Worm (Caenorhabditis elegans) whole organism, L2 larva: Measurements from ENCODE around the gene czw-1.

Experiments
- C34F6.9 ChIP-seq: fragments of 150-350 bp; optimal IDR thresholded peaks from 2 replicates; lab custom pipeline; 2014; ENCODE audit warnings: missing biosample characterization, missing genetic modification characterization
- F13H6.1 ChIP-seq: sonication (generic microtip); optimal IDR thresholded peaks from 2 replicates; lab custom pipeline; 2016; ENCODE audit warnings: missing genetic modification characterization, missing compliant biosample characterization
- R02D3.7 ChIP-seq: fragments of 150-350 bp; optimal IDR thresholded peaks from 2 replicates; lab custom pipeline; 2014; ENCODE audit warnings: missing biosample characterization, missing genetic modification characterization
- Y55F3AM.14 ChIP-seq: fragments of 200-800 bp; sonication (Bioruptor generic); optimal IDR thresholded peaks from 2 replicates; lab custom pipeline; 2018; ENCODE audit warnings: mild to moderate bottlenecking, missing genetic modification characterization, missing compliant biosample characterization
- ZK546.5 ChIP-seq: sonication (generic microtip); optimal IDR thresholded peaks from 2 replicates; lab custom pipeline; 2017; ENCODE audit warnings: missing biosample characterization, missing genetic modification characterization
- alr-1 ChIP-seq: fragments of 150-350 bp; optimal IDR thresholded peaks from 2 replicates; lab custom pipeline; 2014; ENCODE audit warnings: missing biosample characterization, missing genetic modification characterization
- aly-2 ChIP-seq: fragments of 150-350 bp; optimal IDR thresholded peaks from 2 replicates; lab custom pipeline; 2014; ENCODE audit warnings: missing biosample characterization, missing genetic modification characterization
- ama-1 ChIP-seq: fragments of 150-350 bp; optimal IDR thresholded peaks from 2 replicates; lab custom pipeline; 2018; ENCODE audit warnings: inconsistent platforms
- blmp-1 ChIP-seq: sonication (generic microtip); optimal IDR thresholded peaks from 2 replicates; lab custom pipeline; 2017; ENCODE audit warnings: missing genetic modification characterization, mild to moderate bottlenecking, missing compliant biosample characterization, antibody characterized with exemption, moderate library complexity; ENCODE audit not compliant: insufficient read depth
- ceh-16 ChIP-seq: fragments of 150-350 bp; optimal IDR thresholded peaks from 2 replicates; lab custom pipeline; 2014; ENCODE audit warnings: missing biosample characterization, missing genetic modification characterization
- ceh-82 ChIP-seq: fragments of 150-350 bp; optimal IDR thresholded peaks from 2 replicates; lab custom pipeline; 2014; ENCODE audit warnings: missing biosample characterization, missing genetic modification characterization
- crh-2 ChIP-seq: sonication (generic microtip); optimal IDR thresholded peaks from 2 replicates; lab custom pipeline; 2017; ENCODE audit warnings: missing biosample characterization, missing genetic modification characterization
- dmd-4 ChIP-seq: sonication (generic microtip); optimal IDR thresholded peaks from 2 replicates; lab custom pipeline; 2017; ENCODE audit warnings: missing biosample characterization, missing genetic modification characterization
- egl-27 ChIP-seq: sonication (generic microtip); optimal IDR thresholded peaks from 3 replicates; lab custom pipeline; 2017; ENCODE audit warnings: missing biosample characterization, missing genetic modification reagents, missing genetic modification characterization
- elt-1 ChIP-seq: fragments of 150-350 bp; optimal IDR thresholded peaks from 2 replicates; lab custom pipeline; 2014; ENCODE audit warnings: missing biosample characterization, missing genetic modification characterization
- elt-3 ChIP-seq: sonication (generic microtip); optimal IDR thresholded peaks from 2 replicates; lab custom pipeline; 2017; ENCODE audit warnings: missing biosample characterization, missing genetic modification characterization
- fos-1 ChIP-seq: fragments of 150-350 bp; optimal IDR thresholded peaks from 2 replicates; lab custom pipeline; 2014; ENCODE audit warnings: missing biosample characterization, missing genetic modification characterization
- gmeb-1 ChIP-seq: fragments of 150-350 bp; optimal IDR thresholded peaks from 2 replicates; lab custom pipeline; 2014; ENCODE audit warnings: missing biosample characterization, missing genetic modification characterization
- lin-11 ChIP-seq: fragments of 150-350 bp; sonication (generic microtip); optimal IDR thresholded peaks from 2 replicates; lab custom pipeline; 2014; ENCODE audit warnings: missing biosample characterization, missing genetic modification characterization, inconsistent platforms, mixed read lengths
- lin-13 ChIP-seq: fragments of 150-350 bp; optimal IDR thresholded peaks from 2 replicates; lab custom pipeline; 2014; ENCODE audit warnings: missing biosample characterization, missing genetic modification reagents, missing genetic modification characterization
- lin-39 ChIP-seq: fragments of 150-350 bp; optimal IDR thresholded peaks from 2 replicates; lab custom pipeline; 2014; ENCODE audit warnings: missing biosample characterization, missing genetic modification reagents, missing genetic modification characterization
- lsy-2 ChIP-seq, 2 experiments: fragments of 150-350 bp in 1 of 2; sonication (generic microtip) in 1 of 2; optimal IDR thresholded peaks; 2 replicates each; lab custom pipeline; 2014 to 2017; ENCODE audit warnings: missing biosample characterization in 2 of 2, missing genetic modification characterization in 2 of 2
- mab-5 ChIP-seq: fragments of 150-350 bp; optimal IDR thresholded peaks from 2 replicates; lab custom pipeline; 2014; ENCODE audit warnings: missing biosample characterization, missing genetic modification characterization
- mbf-1 ChIP-seq: sonication (generic microtip); optimal IDR thresholded peaks from 2 replicates; lab custom pipeline; 2017; ENCODE audit warnings: missing biosample characterization, missing genetic modification characterization
- mdl-1 ChIP-seq, 2 experiments: fragments of 150-350 bp in 1 of 2; sonication (generic microtip) in 1 of 2; optimal IDR thresholded peaks; 2 replicates each; lab custom pipeline; 2017; ENCODE audit warnings: missing biosample characterization in 2 of 2, missing genetic modification characterization in 2 of 2
- nhr-10 ChIP-seq: sonication (generic microtip); optimal IDR thresholded peaks from 2 replicates; lab custom pipeline; 2017; ENCODE audit warnings: missing biosample characterization, missing genetic modification characterization
- nhr-11 ChIP-seq: fragments of 150-350 bp; optimal IDR thresholded peaks from 2 replicates; lab custom pipeline; 2014; ENCODE audit warnings: missing biosample characterization, missing genetic modification characterization
- nhr-12 ChIP-seq: fragments of 150-350 bp; optimal IDR thresholded peaks from 2 replicates; lab custom pipeline; 2014; ENCODE audit warnings: missing biosample characterization, missing genetic modification characterization
- nhr-129 ChIP-seq: fragments of 150-350 bp; optimal IDR thresholded peaks from 2 replicates; lab custom pipeline; 2014; ENCODE audit warnings: missing biosample characterization, missing genetic modification characterization
- nhr-21 ChIP-seq: fragments of 150-350 bp; optimal IDR thresholded peaks from 2 replicates; lab custom pipeline; 2014; ENCODE audit warnings: missing biosample characterization, missing genetic modification characterization
- nhr-23 ChIP-seq: fragments of 150-350 bp; optimal IDR thresholded peaks from 2 replicates; lab custom pipeline; 2014; ENCODE audit warnings: missing biosample characterization, missing genetic modification reagents, missing genetic modification characterization
- nhr-237 ChIP-seq: fragments of 150-350 bp; optimal IDR thresholded peaks from 2 replicates; lab custom pipeline; 2014; ENCODE audit warnings: missing biosample characterization, missing genetic modification characterization
- nhr-25 ChIP-seq: fragments of 150-350 bp; sonication (generic microtip); optimal IDR thresholded peaks from 3 replicates; lab custom pipeline; 2014; ENCODE audit warnings: missing biosample characterization, missing genetic modification characterization
- nhr-6 ChIP-seq: fragments of 150-350 bp; optimal IDR thresholded peaks from 2 replicates; lab custom pipeline; 2014; ENCODE audit warnings: missing biosample characterization, missing genetic modification characterization
- nhr-77 ChIP-seq: fragments of 150-350 bp; optimal IDR thresholded peaks from 2 replicates; lab custom pipeline; 2014; ENCODE audit warnings: missing biosample characterization, missing genetic modification characterization
- peb-1 ChIP-seq: fragments of 150-350 bp; optimal IDR thresholded peaks from 2 replicates; lab custom pipeline; 2014; ENCODE audit warnings: missing biosample characterization, missing genetic modification characterization
- sem-4 ChIP-seq: fragments of 150-350 bp; optimal IDR thresholded peaks from 2 replicates; lab custom pipeline; 2014; ENCODE audit warnings: missing biosample characterization, missing genetic modification reagents, missing genetic modification characterization
- skn-1 ChIP-seq: sonication (generic microtip); optimal IDR thresholded peaks from 2 replicates; lab custom pipeline; 2017; ENCODE audit warnings: missing biosample characterization, missing genetic modification characterization
- sma-3 ChIP-seq: sonication (generic microtip); optimal IDR thresholded peaks from 2 replicates; lab custom pipeline; 2016; ENCODE audit warnings: missing genetic modification reagents, missing genetic modification characterization, missing compliant biosample characterization
- sma-9 ChIP-seq, 2 experiments: fragments of 150-350 bp in 1 of 2; sonication (generic microtip) in 1 of 2; optimal IDR thresholded peaks; 2 replicates each; lab custom pipeline; 2014 to 2016; ENCODE audit warnings: missing genetic modification characterization in 2 of 2, mild to moderate bottlenecking in 1 of 2, missing biosample characterization in 1 of 2, missing compliant biosample characterization in 1 of 2, missing genetic modification reagents in 1 of 2, moderate library complexity in 1 of 2
- snpc-4 ChIP-seq: fragments of 150-350 bp; optimal IDR thresholded peaks from 2 replicates; lab custom pipeline; 2014; ENCODE audit warnings: missing biosample characterization, missing genetic modification characterization
- unc-39 ChIP-seq: fragments of 150-350 bp; optimal IDR thresholded peaks from 2 replicates; lab custom pipeline; 2014; ENCODE audit warnings: missing biosample characterization, missing genetic modification characterization
- unc-55 ChIP-seq: fragments of 150-350 bp; sonication (generic microtip); optimal IDR thresholded peaks from 3 replicates; lab custom pipeline; 2014; ENCODE audit warnings: missing biosample characterization, missing genetic modification reagents, missing genetic modification characterization
- unc-62 ChIP-seq: fragments of 150-350 bp; optimal IDR thresholded peaks from 2 replicates; lab custom pipeline; 2014; ENCODE audit warnings: missing biosample characterization, missing genetic modification reagents, missing genetic modification characterization
- zag-1 ChIP-seq: fragments of 150-350 bp; optimal IDR thresholded peaks from 2 replicates; lab custom pipeline; 2014; ENCODE audit warnings: missing biosample characterization, missing genetic modification characterization
- ztf-1 ChIP-seq: fragments of 200-800 bp; sonication (Bioruptor generic); conservative IDR thresholded peaks from 2 replicates; pipeline ENCODE4 v1.3.6; 2022; ENCODE audit warnings: missing genetic modification characterization, missing compliant biosample characterization
- ztf-11 ChIP-seq: sonication (generic microtip); optimal IDR thresholded peaks from 2 replicates; lab custom pipeline; 2017; ENCODE audit warnings: missing biosample characterization, missing genetic modification characterization
- ztf-4 ChIP-seq: fragments of 150-350 bp; optimal IDR thresholded peaks from 2 replicates; lab custom pipeline; 2014; ENCODE audit warnings: missing biosample characterization, missing genetic modification characterization

czw-1 gene

ce11 chrIV:7902221-7902904, 44.3 kb downstream of the czw-1 start, which contains the start of gene arp-11:
Gene arp-11, minus strand, starts transcription at chrIV:7902271.
- TF ChIP-seq lin-39 (tag; lab: Kevin White, UChicago) (no peak), nhr-12 (tag; lab: Kevin White, UChicago) (no peak), gmeb-1 (tag; lab: Kevin White, UChicago) (peak; percentile 74), lin-13 (peak; percentile 57), R02D3.7 (tag; lab: Kevin White, UChicago) (no peak), mdl-1 (tag; optimal IDR thresholded peaks at IDR 0.05; lab: Kevin White, UChicago) (no peak), nhr-77 (tag; lab: Kevin White, UChicago) (no peak), ztf-11 (tag; lab: Kevin White, UChicago) (no peak), lin-11 (tag; lab: Kevin White, UChicago) (peak; percentile 51), nhr-10 (tag; lab: Kevin White, UChicago) (no peak), crh-2 (tag; lab: Kevin White, UChicago) (peak; percentile 92), dmd-4 (no peak), peb-1 (tag; lab: Kevin White, UChicago) (no peak), alr-1 (tag; lab: Kevin White, UChicago) (no peak), sma-9 (GFP tag; optimal IDR thresholded peaks at IDR 0.05; lab: Kevin White, UChicago) (peak; percentile 79), sma-9 (tag; optimal IDR thresholded peaks at IDR 0.05; lab: Kevin White, UChicago) (no peak), nhr-11 (no peak), unc-62 (no peak), sma-3 (GFP tag; lab: Kevin White, UChicago) (peak; percentile 77), C34F6.9 (tag; lab: Kevin White, UChicago) (peak; percentile 88), blmp-1 (tag; lab: Kevin White, UChicago) (no peak), ceh-16 (tag; lab: Kevin White, UChicago) (no peak), F13H6.1 (tag; lab: Kevin White, UChicago) (peak; percentile 69), nhr-23 (tag; lab: Kevin White, UChicago) (no peak), nhr-25 (tag; lab: Kevin White, UChicago) (peak; percentile 41), aly-2 (tag; lab: Kevin White, UChicago) (no peak), nhr-21 (peak; percentile 43), mab-5 (tag; lab: Kevin White, UChicago) (no peak), ztf-4 (tag; lab: Kevin White, UChicago) (peak; percentile 60), unc-55 (GFP tag; lab: Kevin White, UChicago) (peak; percentile 92), zag-1 (tag; lab: Kevin White, UChicago) (no peak), snpc-4 (peak; percentile 25), mbf-1 (tag; lab: Kevin White, UChicago) (no peak), ama-1 (no peak), ztf-1 (GFP tag; lab: Robert Waterston, UW) (no peak), egl-27 (tag; lab: Kevin White, UChicago) (peak; percentile 52), nhr-129 (tag; lab: Kevin White, UChicago) (peak; percentile 88), ceh-82 (tag; lab: Kevin White, UChicago) (no peak), fos-1 (tag; lab: Kevin White, UChicago) (peak; percentile 50), nhr-237 (tag; lab: Kevin White, UChicago) (no peak), lsy-2 (tag; optimal IDR thresholded peaks at IDR 0.05; lab: Kevin White, UChicago) (peak; percentile 90 to 98), sem-4 (tag; lab: Kevin White, UChicago) (peak; percentile 70), elt-3 (tag; lab: Kevin White, UChicago) (no peak), nhr-6 (tag; lab: Kevin White, UChicago) (peak; percentile 22), unc-39 (tag; lab: Kevin White, UChicago) (no peak), Y55F3AM.14 (GFP tag; lab: Kevin White, UChicago) (no peak), ZK546.5 (no peak), elt-1 (tag; lab: Kevin White, UChicago) (no peak), skn-1 (tag; lab: Kevin White, UChicago) (no peak)
